Worm (Caenorhabditis elegans) whole organism, L4 larva: ENCODE results near the gene rpb-11.
A peak's percentile ranks its signal among the peaks of the same experiment; 100 is the strongest.

Source experiments
- F10B5.3 ChIP-seq: sonication (generic microtip); optimal IDR thresholded peaks from 2 replicates; lab custom pipeline; 2016; ENCODE audit warnings: mild to moderate bottlenecking, missing genetic modification characterization, missing compliant biosample characterization
- F26F4.8 ChIP-seq: fragments of 200-800 bp; sonication (Bioruptor generic); conservative IDR thresholded peaks from 2 replicates; pipeline ENCODE4 v1.3.6; 2022; ENCODE audit warnings: missing genetic modification characterization, missing compliant biosample characterization
- F37D6.2 ChIP-seq: sonication (generic microtip); optimal IDR thresholded peaks from 2 replicates; lab custom pipeline; 2016; ENCODE audit warnings: mild to moderate bottlenecking, missing genetic modification characterization, missing compliant biosample characterization
- F44E2.7 ChIP-seq: fragments of 200-800 bp; sonication (Bioruptor generic); IDR thresholded peaks from 2 replicates; pipeline ENCODE4 v2.1.2; 2022; ENCODE audit warnings: missing genetic modification characterization, missing compliant biosample characterization
- R02D3.7 ChIP-seq: fragments of 150-350 bp; sonication (generic microtip); optimal IDR thresholded peaks from 3 replicates; lab custom pipeline; 2014; ENCODE audit warnings: missing biosample characterization, missing genetic modification characterization
- T26A8.4 ChIP-seq: fragments of 200-800 bp; sonication (Bioruptor generic); IDR thresholded peaks from 2 replicates; pipeline ENCODE4 v1.3.6; 2022; ENCODE audit warnings: missing genetic modification characterization, missing compliant biosample characterization
- Y5F2A.4 ChIP-seq: fragments of 200-800 bp; sonication (Bioruptor generic); optimal IDR thresholded peaks from 2 replicates; lab custom pipeline; 2018; ENCODE audit warnings: mild to moderate bottlenecking, missing genetic modification characterization, missing compliant biosample characterization
- ZK546.5 ChIP-seq, 2 experiments: sonication (generic microtip); optimal IDR thresholded peaks; 2 replicates each; lab custom pipeline; 2017; ENCODE audit warnings: missing biosample characterization in 2 of 2, missing genetic modification characterization in 2 of 2
- aha-1 ChIP-seq: fragments of 150-350 bp; peaks from one replicate; lab custom pipeline; 2014; ENCODE audit warnings: missing biosample characterization, missing genetic modification characterization
- aly-2 ChIP-seq: sonication (generic microtip); optimal IDR thresholded peaks from 2 replicates; lab custom pipeline; 2018; ENCODE audit warnings: missing biosample characterization, missing genetic modification characterization
- arid-1 ChIP-seq: fragments of 200-800 bp; sonication (Bioruptor generic); conservative IDR thresholded peaks from 2 replicates; pipeline ENCODE4 v1.3.6; 2022; ENCODE audit warnings: missing genetic modification reagents, missing genetic modification characterization, missing compliant biosample characterization
- ceh-20 ChIP-seq: fragments of 200-800 bp; sonication (Bioruptor generic); IDR thresholded peaks from 2 replicates; pipeline ENCODE4 v1.3.6; 2022; ENCODE audit warnings: missing genetic modification reagents, missing genetic modification characterization, missing compliant biosample characterization
- ceh-28 ChIP-seq: fragments of 150-350 bp; optimal IDR thresholded peaks from 2 replicates; lab custom pipeline; 2014; ENCODE audit warnings: missing biosample characterization, missing genetic modification reagents, missing genetic modification characterization
- ceh-32 ChIP-seq: sonication (generic microtip); optimal IDR thresholded peaks from 2 replicates; lab custom pipeline; 2016; ENCODE audit warnings: mild to moderate bottlenecking, missing genetic modification characterization, missing compliant biosample characterization; ENCODE audit not compliant: poor library complexity
- ceh-44 ChIP-seq: fragments of 200-800 bp; sonication (Bioruptor generic); IDR thresholded peaks from 2 replicates; pipeline ENCODE4 v1.3.6; 2022; ENCODE audit warnings: missing genetic modification reagents, missing genetic modification characterization, missing compliant biosample characterization
- ceh-62 ChIP-seq: sonication (generic microtip); optimal IDR thresholded peaks from 2 replicates; lab custom pipeline; 2017; ENCODE audit warnings: missing biosample characterization, missing genetic modification characterization
- ces-1 ChIP-seq: fragments of 150-350 bp; sonication (generic microtip); optimal IDR thresholded peaks from 4 replicates; lab custom pipeline; 2014; ENCODE audit warnings: missing biosample characterization, missing genetic modification reagents, missing genetic modification characterization
- cey-2 ChIP-seq: sonication (generic microtip); optimal IDR thresholded peaks from 3 replicates; lab custom pipeline; 2017; ENCODE audit warnings: missing genetic modification characterization, mild to moderate bottlenecking, missing compliant biosample characterization, antibody characterized with exemption, borderline replicate concordance; ENCODE audit not compliant: insufficient read depth
- daf-12 ChIP-seq: fragments of 150-350 bp; optimal IDR thresholded peaks from 2 replicates; lab custom pipeline; 2014; ENCODE audit warnings: missing biosample characterization, missing genetic modification reagents, missing genetic modification characterization
- dmd-8 ChIP-seq: fragments of 200-800 bp; sonication (Bioruptor generic); IDR thresholded peaks from 2 replicates; pipeline ENCODE4 v1.3.6; 2022; ENCODE audit warnings: missing genetic modification characterization, missing compliant biosample characterization
- duxl-1 ChIP-seq: sonication (generic microtip); optimal IDR thresholded peaks from 2 replicates; lab custom pipeline; 2016; ENCODE audit warnings: mild to moderate bottlenecking, missing genetic modification characterization, moderate library complexity, missing compliant biosample characterization; ENCODE audit not compliant: poor library complexity
- dve-1 ChIP-seq: sonication (generic microtip); optimal IDR thresholded peaks from 2 replicates; lab custom pipeline; 2017; ENCODE audit warnings: antibody characterized with exemption, mild to moderate bottlenecking, missing genetic modification characterization, missing compliant biosample characterization; ENCODE audit not compliant: insufficient read depth
- fkh-10 ChIP-seq: fragments of 150-350 bp; optimal IDR thresholded peaks from 2 replicates; lab custom pipeline; 2014; ENCODE audit warnings: missing biosample characterization, missing genetic modification reagents, missing genetic modification characterization
- hmg-1.1 ChIP-seq: fragments of 200-800 bp; sonication (Bioruptor generic); IDR thresholded peaks from 2 replicates; pipeline ENCODE4 v1.3.6; 2022; ENCODE audit warnings: missing genetic modification reagents, missing genetic modification characterization, missing compliant biosample characterization
- jun-1 ChIP-seq: fragments of 150-350 bp; optimal IDR thresholded peaks from 2 replicates; lab custom pipeline; 2014; ENCODE audit warnings: missing biosample characterization, missing genetic modification reagents, missing genetic modification characterization
- lim-7 ChIP-seq: fragments of 200-800 bp; sonication (Bioruptor generic); IDR thresholded peaks from 2 replicates; pipeline ENCODE4 v1.3.6; 2022; ENCODE audit warnings: missing genetic modification characterization, missing compliant biosample characterization
- lin-15B ChIP-seq: fragments of 150-350 bp; sonication (generic microtip); optimal IDR thresholded peaks from 3 replicates; lab custom pipeline; 2014; ENCODE audit warnings: missing biosample characterization, missing genetic modification characterization
- mdt-29 ChIP-seq: fragments of 200-800 bp; sonication (Bioruptor generic); IDR thresholded peaks from 2 replicates; pipeline ENCODE4 v1.3.6; 2022; ENCODE audit warnings: missing genetic modification reagents, missing genetic modification characterization, missing compliant biosample characterization
- nhr-10 ChIP-seq: fragments of 150-350 bp; optimal IDR thresholded peaks from 2 replicates; lab custom pipeline; 2014; ENCODE audit warnings: missing biosample characterization, missing genetic modification characterization
- nhr-237 ChIP-seq: sonication (generic microtip); optimal IDR thresholded peaks from 2 replicates; lab custom pipeline; 2017; ENCODE audit warnings: missing biosample characterization, missing genetic modification characterization
- nhr-28 ChIP-seq: fragments of 150-350 bp; optimal IDR thresholded peaks from 2 replicates; lab custom pipeline; 2014; ENCODE audit warnings: missing biosample characterization, missing genetic modification characterization
- nhr-41 ChIP-seq: fragments of 200-800 bp; sonication (Bioruptor generic); IDR thresholded peaks from 2 replicates; pipeline ENCODE4 v1.3.6; 2022; ENCODE audit warnings: missing genetic modification reagents, missing genetic modification characterization, missing compliant biosample characterization
- nhr-48 ChIP-seq: sonication (generic microtip); optimal IDR thresholded peaks from 2 replicates; lab custom pipeline; 2016; ENCODE audit warnings: mild to moderate bottlenecking, missing genetic modification characterization, missing compliant biosample characterization
- nhr-76 ChIP-seq: fragments of 150-350 bp; optimal IDR thresholded peaks from 2 replicates; lab custom pipeline; 2014; ENCODE audit warnings: missing biosample characterization, missing genetic modification characterization
- php-3 ChIP-seq: fragments of 200-800 bp; sonication (Bioruptor generic); IDR thresholded peaks from 2 replicates; pipeline ENCODE4 v1.3.6; 2022; ENCODE audit warnings: missing genetic modification reagents, missing genetic modification characterization, missing compliant biosample characterization
- saeg-2 ChIP-seq: fragments of 200-800 bp; sonication (Bioruptor generic); IDR thresholded peaks from 2 replicates; pipeline ENCODE4 v1.3.6; 2022; ENCODE audit warnings: missing genetic modification reagents, missing genetic modification characterization, missing compliant biosample characterization
- sdz-12 ChIP-seq: fragments of 200-800 bp; sonication (Bioruptor generic); optimal IDR thresholded peaks from 2 replicates; lab custom pipeline; 2018; ENCODE audit warnings: mild to moderate bottlenecking, missing genetic modification characterization, missing compliant biosample characterization
- skn-1 ChIP-seq: fragments of 150-350 bp; optimal IDR thresholded peaks from 2 replicates; lab custom pipeline; 2014; ENCODE audit warnings: missing biosample characterization, missing genetic modification characterization
- unc-62 ChIP-seq, 3 experiments: fragments of 150-350 bp in 1 of 3; sonication (generic microtip); optimal IDR thresholded peaks in 2 of 3; peaks in 1 of 3; 1 replicate in 1 of 3; 2 replicates in 2 of 3; lab custom pipeline; 2014 to 2017; ENCODE audit warnings: missing biosample characterization in 3 of 3, missing genetic modification characterization in 3 of 3, missing genetic modification reagents in 3 of 3, missing genotype in 1 of 3
- zfp-3 ChIP-seq: fragments of 200-800 bp; sonication (Bioruptor generic); conservative IDR thresholded peaks from 2 replicates; pipeline ENCODE4 v1.3.6; 2022; ENCODE audit warnings: missing genetic modification reagents, missing genetic modification characterization, missing compliant biosample characterization

rpb-11 gene

DNA sequence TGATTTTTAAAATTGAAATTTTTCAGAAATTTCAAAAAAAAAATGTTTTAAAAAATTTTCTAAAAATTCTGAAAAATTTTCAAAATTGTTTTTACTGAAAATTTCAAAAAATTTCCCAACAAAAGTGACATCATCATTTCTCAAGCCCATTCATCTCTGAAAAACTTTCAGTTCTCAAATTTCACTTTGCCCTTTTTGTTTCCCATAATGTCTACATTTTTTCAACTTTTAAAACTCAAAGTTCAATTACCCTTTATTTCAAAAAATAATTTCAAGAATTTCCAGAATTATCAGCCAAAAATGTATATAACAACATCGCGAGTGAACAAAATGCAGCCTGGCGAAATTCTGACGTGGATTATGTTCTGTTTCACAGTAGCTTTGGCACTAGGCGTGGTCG is 41.1 kb downstream of the rpb-11 start, which contains the start of gene bkip-1:
TSS of gene bkip-1 (plus strand) at position 301 of the 400 bp plus-strand sequence.
- no peak for TF ChIP-seq mdt-29 (GFP tag; lab: Robert Waterston, UW)
- no peak for TF ChIP-seq ceh-62 (tag; lab: Kevin White, UChicago)
- TF ChIP-seq jun-1 (tag; lab: Kevin White, UChicago), result no peak
- no peak for TF ChIP-seq zfp-3 (GFP tag; lab: Robert Waterston, UW)
- no peak for TF ChIP-seq dve-1
- no peak for TF ChIP-seq skn-1 (tag; lab: Kevin White, UChicago)
- TF ChIP-seq F10B5.3 (tag; lab: Kevin White, UChicago), result no peak
- TF ChIP-seq ceh-20 (GFP tag; lab: Robert Waterston, UW), result no peak

DNA sequence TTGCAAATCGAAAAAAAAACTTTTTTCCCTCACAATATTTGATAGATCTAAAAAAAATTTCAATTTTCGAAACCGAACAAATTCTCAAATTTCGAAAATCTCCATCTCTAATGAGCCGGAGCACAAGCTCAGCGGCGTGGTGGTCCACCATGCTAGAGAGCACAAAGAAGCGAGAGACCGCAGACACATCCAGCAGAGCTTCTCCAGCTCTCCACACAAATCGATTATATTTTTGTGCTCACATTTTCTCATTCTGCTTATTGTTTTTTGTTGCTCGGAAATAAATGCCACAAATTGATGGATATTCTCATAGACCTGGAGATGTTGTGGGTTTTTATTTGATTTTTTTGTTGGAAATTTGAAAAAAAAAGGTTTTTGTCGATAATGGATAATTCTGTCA is 42.2 kb downstream of the rpb-11 start:
- TF ChIP-seq php-3 (GFP tag; lab: Robert Waterston, UW) (no peak), jun-1 (tag; lab: Kevin White, UChicago) (no peak), ces-1 (GFP tag; lab: Kevin White, UChicago) (no peak), daf-12 (tag; lab: Kevin White, UChicago) (no peak), duxl-1 (no peak), Y5F2A.4 (GFP tag; lab: Kevin White, UChicago) (no peak), unc-62 (GFP tag; optimal IDR thresholded peaks at IDR 0.05 in 1 of 2; lab: Kevin White, UChicago) (peak in 1 of 2 experiments; percentile 29), unc-62 (tag; optimal IDR thresholded peaks at IDR 0.05; lab: Kevin White, UChicago) (no peak), aly-2 (tag; lab: Kevin White, UChicago) (no peak)

DNA sequence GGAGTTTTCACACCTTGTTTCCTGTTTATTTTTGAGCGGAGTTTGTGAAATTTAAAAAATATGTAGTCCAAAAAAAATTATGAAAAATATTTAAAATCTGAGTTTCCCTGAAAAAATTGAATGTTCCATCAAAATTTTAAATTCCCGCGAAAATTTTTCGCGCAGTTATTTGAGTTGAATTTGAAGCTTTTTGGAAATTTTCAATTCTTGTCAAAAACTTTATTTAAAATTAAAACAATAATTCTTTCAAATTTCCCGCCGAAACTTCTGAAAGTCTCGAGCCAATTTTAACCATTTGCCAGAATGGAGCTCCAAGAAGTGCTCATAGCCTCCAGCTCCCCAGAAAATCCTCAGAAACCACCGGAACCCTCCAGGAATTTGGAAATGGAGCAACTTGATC is 44.6 kb downstream of the rpb-11 start, which contains the start of gene gur-4:
TSS of gene gur-4 (plus strand) at position 301 of the 400 bp plus-strand sequence.
- TF ChIP-seq lin-15B (tag; lab: Kevin White, UChicago) (no peak), R02D3.7 (tag; lab: Kevin White, UChicago) (no peak)

DNA sequence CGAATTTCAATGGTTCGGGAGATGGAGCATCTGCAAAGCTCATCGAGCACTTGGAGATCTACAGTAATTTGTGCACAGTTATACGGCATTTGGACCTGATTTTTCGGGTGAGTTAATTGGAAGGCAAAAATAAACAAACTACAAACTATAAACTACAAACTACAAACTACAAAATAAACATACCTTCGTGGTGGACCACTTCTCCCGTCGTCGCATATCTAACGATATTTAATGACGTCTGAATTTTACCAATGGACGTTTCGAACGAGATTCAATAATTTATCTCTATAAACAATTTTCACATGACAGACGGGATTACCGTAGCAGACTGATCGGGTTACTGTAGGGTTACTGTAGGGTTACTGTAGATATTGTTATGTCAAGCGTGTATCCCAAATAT is 46.3 kb downstream of the rpb-11 start:
- no peak for TF ChIP-seq nhr-10 (tag; lab: Kevin White, UChicago)
- TF ChIP-seq unc-62 (GFP tag; optimal IDR thresholded peaks at IDR 0.05 in 1 of 2; lab: Kevin White, UChicago), result peak in 1 of 2 experiments; percentile 80
- TF ChIP-seq unc-62 (tag; optimal IDR thresholded peaks at IDR 0.05; lab: Kevin White, UChicago), result no peak
- TF ChIP-seq nhr-48 (tag; lab: Kevin White, UChicago), result no peak
- no peak for TF ChIP-seq duxl-1
- TF ChIP-seq nhr-28 (tag; lab: Kevin White, UChicago), result no peak
- no peak for TF ChIP-seq F26F4.8 (GFP tag; lab: Robert Waterston, UW)
- no peak for TF ChIP-seq F44E2.7 (GFP tag; lab: Robert Waterston, UW)
- no peak for TF ChIP-seq hmg-1.1 (GFP tag; lab: Robert Waterston, UW)
- TF ChIP-seq ceh-28 (tag; lab: Kevin White, UChicago), result no peak

DNA sequence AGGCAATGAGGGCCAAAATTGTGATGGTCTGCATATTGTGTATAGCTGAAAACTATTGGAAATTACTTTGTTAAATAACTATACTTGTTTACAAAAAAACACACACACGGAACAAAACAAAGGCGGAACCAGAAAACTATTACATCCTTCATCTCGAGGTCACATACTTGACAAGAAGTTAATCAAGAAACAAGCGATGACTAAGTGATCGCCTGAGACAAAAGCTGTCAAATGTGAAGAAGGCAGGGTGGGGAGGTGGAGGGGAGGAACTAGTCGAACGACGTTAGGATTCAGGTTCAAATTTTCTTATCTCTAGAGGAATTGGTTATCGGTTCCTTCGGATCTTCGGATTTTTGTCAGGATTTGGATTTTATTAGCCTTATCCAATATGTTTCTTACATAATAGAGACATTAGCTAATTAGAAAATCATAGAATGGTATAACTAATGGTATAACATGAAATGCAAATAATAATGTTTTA is 49.3 kb downstream of the rpb-11 start, which contains the start of gene cpg-7:
TSS of gene cpg-7 (minus strand) at position 51 of the 481 bp plus-strand sequence.
- no peak for TF ChIP-seq F37D6.2
- TF ChIP-seq lim-7 (GFP tag; lab: Robert Waterston, UW), result no peak
- TF ChIP-seq nhr-76 (tag; lab: Kevin White, UChicago), result no peak
- TF ChIP-seq nhr-28 (tag; lab: Kevin White, UChicago), result no peak
- TF ChIP-seq ceh-20 (GFP tag; lab: Robert Waterston, UW), result no peak
- no peak for TF ChIP-seq nhr-237 (tag; lab: Kevin White, UChicago)
- TF ChIP-seq aha-1 (tag; lab: Kevin White, UChicago), result no peak
- no peak for TF ChIP-seq fkh-10 (GFP tag; lab: Kevin White, UChicago)
- no peak for TF ChIP-seq cey-2 (tag; lab: Kevin White, UChicago)
- no peak for TF ChIP-seq sdz-12
- no peak for TF ChIP-seq ZK546.5 (tag; optimal IDR thresholded peaks at IDR 0.05; lab: Kevin White, UChicago)
- TF ChIP-seq saeg-2 (GFP tag; lab: Robert Waterston, UW), result no peak
- TF ChIP-seq arid-1, result no peak
- TF ChIP-seq nhr-10 (tag; lab: Kevin White, UChicago), result no peak
- TF ChIP-seq ceh-32, result no peak
- TF ChIP-seq nhr-41 (GFP tag; lab: Robert Waterston, UW), result no peak
- no peak for TF ChIP-seq T26A8.4 (GFP tag; lab: Robert Waterston, UW)
- TF ChIP-seq ceh-44 (GFP tag; lab: Robert Waterston, UW), result no peak
- no peak for TF ChIP-seq dmd-8 (GFP tag; lab: Robert Waterston, UW)
